Worm (Caenorhabditis elegans): ENCODE results near the gene srt-47.

DNA sequence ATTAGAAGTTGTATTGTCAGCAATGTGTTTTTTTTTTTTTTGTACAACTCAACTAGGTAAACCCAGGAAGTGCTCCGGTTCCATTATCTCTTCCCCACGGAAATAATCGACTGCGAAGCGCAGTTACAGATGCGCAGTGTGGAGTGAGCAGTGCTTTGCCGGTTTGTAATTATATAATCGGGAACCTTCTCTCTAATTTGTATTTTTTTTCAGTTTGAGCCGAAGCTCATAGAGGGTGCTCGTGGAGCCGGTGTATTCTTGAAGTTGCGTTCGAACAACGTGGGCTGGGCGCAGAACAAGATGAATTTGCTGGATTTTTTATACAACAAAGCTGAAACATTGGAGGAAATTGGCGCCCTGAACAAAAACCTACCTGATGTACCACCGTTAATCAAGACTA, 4.8 kb upstream of the srt-47 start, which contains the start of gene Y41E3.13:
- TF ChIP-seq tra-4 (tag; optimal IDR thresholded peaks at IDR 0.05) (no peak), aly-1 (tag; optimal IDR thresholded peaks at IDR 0.05) (no peak), ama-1 (optimal IDR thresholded peaks at IDR 0.05) (no peak), flt-1 (GFP tag; IDR thresholded peaks at IDR 0.05) (no peak), ets-7 (tag; optimal IDR thresholded peaks at IDR 0.05) (no peak)

All from whole organism, early embryonic.